Fruit fly (Drosophila melanogaster) whole organism, embryonic: ENCODE data around the gene CG15449.

Source experiments
- Atf-2 ChIP-seq: fragments of 200-800 bp; sonication (Bioruptor generic); optimal IDR thresholded peaks from 2 replicates; lab custom pipeline; 2016; ENCODE audit warnings: missing biosample characterization, missing genetic modification characterization
- CG34422 ChIP-seq: fragments of 200-800 bp; sonication (Bioruptor generic); IDR thresholded peaks from 3 replicates; pipeline ENCODE4 v1.3.6; 2022; ENCODE audit warnings: missing biosample characterization, missing genetic modification characterization
- Hsf ChIP-seq: fragments of 200-800 bp; sonication (Bioruptor generic); optimal IDR thresholded peaks from 3 replicates; lab custom pipeline; 2016; ENCODE audit warnings: missing biosample characterization, missing genetic modification characterization
- prd ChIP-seq, 3 experiments: fragments of >200 bp in 2 of 3; fragments of 200-800 bp in 1 of 3; sonication (Bioruptor generic) in 1 of 3; optimal IDR thresholded peaks in 2 of 3; IDR thresholded peaks in 1 of 3; 2 replicates in 2 of 3; 3 replicates in 1 of 3; pipeline versions ENCODE4 v1.3.6 to Lab custom; 2017 to 2022; ENCODE audit warnings: missing biosample characterization in 1 of 3, missing genetic modification characterization in 1 of 3
- sens ChIP-seq: fragments of 200-800 bp; sonication (Bioruptor generic); peaks from one replicate; lab custom pipeline; 2016; ENCODE audit warnings: missing biosample characterization, missing genetic modification characterization
- vfl ChIP-seq: fragments of 200-800 bp; sonication (Bioruptor generic); optimal IDR thresholded peaks from 2 replicates; lab custom pipeline; 2016; ENCODE audit warnings: missing biosample characterization, missing genetic modification characterization

dm6 chrX:21058437-21058836 lies 18.0 kb upstream of the CG15449 start:
- TF ChIP-seq CG34422 (GFP tag; lab: Robert Waterston, UW), result no peak
- TF ChIP-seq sens (GFP tag; lab: Kevin White, UChicago), result no peak
- no peak for TF ChIP-seq Atf-2 (GFP tag; lab: Kevin White, UChicago)
- TF ChIP-seq prd (optimal IDR thresholded peaks at IDR 0.05; lab: Kevin White, UChicago), result no peak
- no peak for TF ChIP-seq prd (GFP tag; IDR thresholded peaks at IDR 0.05; lab: Robert Waterston, UW)
- TF ChIP-seq Hsf (GFP tag; lab: Kevin White, UChicago), result no peak
- no peak for TF ChIP-seq vfl (GFP tag; lab: Kevin White, UChicago)
